Fruit fly (Drosophila melanogaster) whole organism, pupa: Measurements from ENCODE around the gene ND-30.

ENCODE experiments used
- CG15710 ChIP-seq: fragments of 200-800 bp; sonication (Bioruptor generic); optimal IDR thresholded peaks from 2 replicates; lab custom pipeline; 2018; ENCODE audit warnings: missing biosample characterization, mild to moderate bottlenecking, missing genetic modification characterization, moderate library complexity
- CG4496 ChIP-seq: fragments of 200-800 bp; sonication (Bioruptor generic); IDR thresholded peaks from 3 replicates; pipeline ENCODE4 v1.3.6; 2022; ENCODE audit warnings: missing biosample characterization, missing genetic modification characterization
- CG8159 ChIP-seq: fragments of 200-800 bp; sonication (Bioruptor generic); optimal IDR thresholded peaks from 3 replicates; lab custom pipeline; 2018; ENCODE audit warnings: missing biosample characterization, mild to moderate bottlenecking, missing genetic modification characterization, moderate library complexity
- CG8301 ChIP-seq: fragments of 200-800 bp; sonication (Bioruptor generic); optimal IDR thresholded peaks from 2 replicates; lab custom pipeline; 2018; ENCODE audit warnings: missing biosample characterization, mild to moderate bottlenecking, missing genetic modification characterization
- CG9948 ChIP-seq: fragments of 200-800 bp; sonication (Bioruptor generic); optimal IDR thresholded peaks from 2 replicates; lab custom pipeline; 2018; ENCODE audit warnings: missing biosample characterization, mild to moderate bottlenecking, missing genetic modification characterization, moderate library complexity
- D1 ChIP-seq: fragments of 200-800 bp; sonication (Bioruptor generic); optimal IDR thresholded peaks from 2 replicates; lab custom pipeline; 2018; ENCODE audit warnings: missing biosample characterization, mild to moderate bottlenecking, missing genetic modification characterization, moderate library complexity
- EcR ChIP-seq: fragments of 200-800 bp; sonication (Bioruptor generic); optimal IDR thresholded peaks from 3 replicates; lab custom pipeline; 2019; ENCODE audit warnings: missing biosample characterization, missing genetic modification characterization, mild to moderate bottlenecking, moderate library complexity, missing genetic modification reagents
- Ets98B ChIP-seq: fragments of 200-800 bp; sonication (Bioruptor generic); IDR thresholded peaks from 2 replicates; pipeline ENCODE4 v1.3.6; 2022; ENCODE audit warnings: missing biosample characterization, missing genetic modification characterization
- Pif1A ChIP-seq: fragments of 200-800 bp; sonication (Bioruptor generic); optimal IDR thresholded peaks from 3 replicates; lab custom pipeline; 2016; ENCODE audit warnings: missing biosample characterization, missing genetic modification characterization
- Pif1B ChIP-seq: fragments of 200-800 bp; sonication (Bioruptor generic); optimal IDR thresholded peaks from 3 replicates; lab custom pipeline; 2016; ENCODE audit warnings: missing biosample characterization, missing genetic modification characterization
- Snoo ChIP-seq: fragments of 200-800 bp; sonication (Bioruptor generic); optimal IDR thresholded peaks from 3 replicates; lab custom pipeline; 2017; ENCODE audit warnings: missing biosample characterization, mild to moderate bottlenecking, missing genetic modification characterization, inconsistent platforms
- fd96Ca ChIP-seq: fragments of 200-800 bp; sonication (Bioruptor generic); IDR thresholded peaks from 3 replicates; pipeline ENCODE4 v1.3.6; 2022; ENCODE audit warnings: missing biosample characterization, missing genetic modification characterization
- gl ChIP-seq: fragments of 200-800 bp; sonication (Bioruptor generic); optimal IDR thresholded peaks from 2 replicates; lab custom pipeline; 2018; ENCODE audit warnings: missing biosample characterization, mild to moderate bottlenecking, missing genetic modification characterization

- TF ChIP-seq CG8301 (tag; lab: Kevin White, UChicago) (no peak), CG8159 (tag; lab: Kevin White, UChicago) (peak; percentile 19), Pif1A (GFP tag; lab: Kevin White, UChicago) (peak; percentile 29), Pif1B (GFP tag; lab: Kevin White, UChicago) (peak; percentile 12), CG9948 (tag; lab: Kevin White, UChicago) (no peak), D1 (tag; lab: Kevin White, UChicago) (no peak), Snoo (tag; lab: Kevin White, UChicago) (peak; percentile 56), fd96Ca (GFP tag; lab: Robert Waterston, UW) (peak; percentile 34; the same call in 1 of the 3 replicates), gl (tag; lab: Kevin White, UChicago) (no peak), Ets98B (peak; percentile 37), CG4496 (GFP tag; lab: Robert Waterston, UW) (peak; percentile 47; the same call in 1 of the 3 replicates), CG15710 (peak; percentile 51), EcR (GFP tag; lab: Kevin White, UChicago) (peak; percentile 68)
These were observed 31.8 kb downstream of the ND-30 start, which contains the start of gene promL for dm6 chr3L:3127544-3127943.
